Worm (Caenorhabditis elegans): ENCODE results near the gene T26C12.3.

Gene T26C12.3

DNA sequence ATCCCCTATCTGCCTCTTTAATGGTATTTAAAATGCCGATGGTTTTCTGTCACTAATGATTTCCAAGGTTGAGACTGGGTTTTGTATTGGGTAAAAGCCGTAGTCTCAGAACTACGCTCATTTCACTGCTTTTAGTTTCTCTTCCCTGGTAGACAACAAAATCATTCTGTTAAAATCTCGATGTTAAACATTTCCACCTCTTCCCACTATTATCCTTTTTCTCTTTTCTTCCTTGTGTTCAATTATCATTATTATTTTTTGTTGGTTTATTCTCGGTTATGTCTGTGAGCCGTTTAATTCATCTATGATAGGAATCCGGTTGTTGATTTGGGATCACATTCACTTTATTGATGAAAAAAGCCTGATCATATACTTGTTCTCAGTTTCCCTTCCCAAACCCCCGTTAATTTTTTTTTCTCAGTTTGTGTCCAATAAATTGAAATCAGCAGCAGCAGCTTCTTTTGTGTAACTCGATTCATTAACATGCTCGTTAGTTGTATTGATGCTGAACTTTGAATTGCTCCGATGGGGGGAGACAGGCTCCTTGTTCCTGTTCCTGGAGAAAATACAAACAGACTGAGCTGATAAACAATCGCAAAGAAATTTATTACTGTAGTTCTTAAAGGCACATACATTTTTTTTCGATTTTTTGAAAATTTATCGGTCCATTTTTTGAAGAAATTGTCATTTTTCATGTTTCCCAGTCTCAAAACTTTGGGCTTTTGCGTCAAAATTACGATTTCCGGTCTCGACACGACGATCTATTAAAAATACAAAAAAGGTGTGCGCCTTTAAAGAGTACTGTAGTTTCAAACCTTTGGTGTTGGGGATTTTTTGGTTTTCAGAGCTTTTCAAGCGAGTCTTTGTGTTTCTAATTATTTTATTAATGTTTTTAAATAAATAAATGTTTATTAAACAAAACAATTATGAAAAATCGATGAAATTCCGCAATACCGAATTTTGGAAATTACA lies 23.7 kb upstream of the T26C12.3 start:
- TF ChIP-seq ceh-16 (tag; optimal IDR thresholded peaks at IDR 0.05) (no peak), lin-39 (tag; optimal IDR thresholded peaks at IDR 0.05) (no peak), ZK546.5 (tag; optimal IDR thresholded peaks at IDR 0.05) (no peak), sea-2 (GFP tag; optimal IDR thresholded peaks at IDR 0.05) (no peak), R02D3.7 (tag; optimal IDR thresholded peaks at IDR 0.05) (no peak), jun-1 (tag; optimal IDR thresholded peaks at IDR 0.05) (no peak), nhr-25 (tag; optimal IDR thresholded peaks at IDR 0.05) (no peak), nhr-237 (tag; optimal IDR thresholded peaks at IDR 0.05) (no peak), pqm-1 (tag; optimal IDR thresholded peaks at IDR 0.05) (no peak), ztf-11 (tag; optimal IDR thresholded peaks at IDR 0.05) (no peak), ztf-4 (tag; optimal IDR thresholded peaks at IDR 0.05) (no peak), fos-1 (tag; optimal IDR thresholded peaks at IDR 0.05) (no peak), pha-4 (tag; optimal IDR thresholded peaks at IDR 0.05) (no peak)

DNA sequence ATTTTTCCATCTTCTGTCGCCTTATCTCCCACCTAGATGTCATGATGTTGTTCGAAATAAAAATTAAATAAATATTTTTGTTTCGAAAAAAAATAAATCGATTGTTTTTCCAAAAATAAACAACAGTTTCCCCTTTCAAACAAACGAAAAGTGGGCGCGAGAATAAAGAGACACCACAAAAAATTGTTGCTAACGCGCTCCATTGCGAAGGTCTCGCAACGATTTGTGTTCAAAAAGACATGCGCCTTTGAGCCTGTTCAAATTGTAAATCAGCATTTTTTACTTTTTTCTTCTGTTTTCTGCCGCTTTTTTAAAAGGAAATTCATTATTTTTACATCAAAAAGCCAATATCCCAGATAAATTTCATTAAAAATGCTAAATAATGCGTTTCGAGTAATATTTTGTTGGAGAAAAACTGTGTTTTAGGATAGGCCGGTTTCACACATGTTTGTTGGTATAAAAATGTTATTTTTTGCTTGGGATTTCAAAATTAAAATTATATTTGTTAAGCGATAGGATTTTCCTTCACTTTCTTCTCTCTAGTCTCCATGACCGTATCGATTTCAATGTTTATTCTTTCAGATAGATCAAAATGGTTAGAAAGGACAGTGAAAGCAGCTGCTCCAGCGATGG lies 21.5 kb upstream of the T26C12.3 start, which contains the start of gene W08E12.7:
Gene W08E12.7, plus strand, starts transcription at position 583 of the 633 bp plus-strand sequence.
- peak; percentile 88 for TF ChIP-seq ama-1 (optimal IDR thresholded peaks at IDR 0.05)
- no peak for TF ChIP-seq eor-1 (tag; optimal IDR thresholded peaks at IDR 0.05)
- TF ChIP-seq fkh-2 (tag; optimal IDR thresholded peaks at IDR 0.05), result no peak
- TF ChIP-seq nhr-12 (tag; optimal IDR thresholded peaks at IDR 0.05), result no peak
- peak; percentile 50 for TF ChIP-seq hmg-11 (tag; optimal IDR thresholded peaks at IDR 0.05)
- TF ChIP-seq elt-1 (tag; optimal IDR thresholded peaks at IDR 0.05), result no peak
- peak; percentile 81 for TF ChIP-seq R02D3.7 (tag; optimal IDR thresholded peaks at IDR 0.05)
- peak; percentile 83 for TF ChIP-seq nhr-43 (tag; optimal IDR thresholded peaks at IDR 0.05; ENCODE audit: poor library complexity, severe bottlenecking)
- no peak for TF ChIP-seq ztf-11 (tag; optimal IDR thresholded peaks at IDR 0.05)
- TF ChIP-seq nhr-67 (tag; optimal IDR thresholded peaks at IDR 0.05), result peak; percentile 31
- peak; percentile 26 for TF ChIP-seq ZK546.5 (tag; optimal IDR thresholded peaks at IDR 0.05)
- peak; percentile 93 for TF ChIP-seq nfya-1 (tag; optimal IDR thresholded peaks at IDR 0.05; ENCODE audit: insufficient read depth)
- TF ChIP-seq nhr-77 (tag; optimal IDR thresholded peaks at IDR 0.05), result peak; percentile 63
- peak; percentile 93 for TF ChIP-seq snpc-4 (tag; optimal IDR thresholded peaks at IDR 0.05)
- TF ChIP-seq egl-27 (tag; optimal IDR thresholded peaks at IDR 0.05), result peak; percentile 5
- TF ChIP-seq nhr-237 (tag; optimal IDR thresholded peaks at IDR 0.05), result no peak
- TF ChIP-seq fkh-10 (GFP tag; optimal IDR thresholded peaks at IDR 0.05), result peak; percentile 87
- peak; percentile 27 for TF ChIP-seq nhr-28 (tag; optimal IDR thresholded peaks at IDR 0.05)
- peak; percentile 38 for TF ChIP-seq tbx-2 (tag; optimal IDR thresholded peaks at IDR 0.05)
- peak; percentile 89 for TF ChIP-seq jun-1 (tag; optimal IDR thresholded peaks at IDR 0.05)
- peak; percentile 76 for TF ChIP-seq lsy-12 (tag; optimal IDR thresholded peaks at IDR 0.05)
- TF ChIP-seq mml-1 (tag; optimal IDR thresholded peaks at IDR 0.05), result no peak
- peak; percentile 71 for TF ChIP-seq elt-2 (tag; optimal IDR thresholded peaks at IDR 0.05)
- TF ChIP-seq ceh-9 (tag; optimal IDR thresholded peaks at IDR 0.05), result no peak
- TF ChIP-seq zag-1 (tag; optimal IDR thresholded peaks at IDR 0.05), result no peak
- peak; percentile 83 for TF ChIP-seq ceh-28 (tag; optimal IDR thresholded peaks at IDR 0.05)
- peak; percentile 80 for TF ChIP-seq pqm-1 (tag; optimal IDR thresholded peaks at IDR 0.05)
- peak; percentile 99 for TF ChIP-seq lin-15B (tag; optimal IDR thresholded peaks at IDR 0.05)
- TF ChIP-seq sea-2 (GFP tag; optimal IDR thresholded peaks at IDR 0.05), result no peak
- TF ChIP-seq aly-2 (tag; optimal IDR thresholded peaks at IDR 0.05), result no peak
- peak; percentile 32 for TF ChIP-seq fos-1 (tag; optimal IDR thresholded peaks at IDR 0.05)
- TF ChIP-seq nhr-76 (tag; optimal IDR thresholded peaks at IDR 0.05), result peak; percentile 51
- peak; percentile 97 for TF ChIP-seq nhr-23 (tag; optimal IDR thresholded peaks at IDR 0.05)
- no peak for TF ChIP-seq daf-12 (tag; optimal IDR thresholded peaks at IDR 0.05)
- TF ChIP-seq pha-4 (tag; optimal IDR thresholded peaks at IDR 0.05), result peak; percentile 100
- peak; percentile 24 for TF ChIP-seq mdl-1 (tag; optimal IDR thresholded peaks at IDR 0.05)
- TF ChIP-seq skn-1 (tag; optimal IDR thresholded peaks at IDR 0.05), result peak; percentile 81
- no peak for TF ChIP-seq ceh-16 (tag; optimal IDR thresholded peaks at IDR 0.05)
- peak; percentile 95 for TF ChIP-seq nhr-25 (tag; optimal IDR thresholded peaks at IDR 0.05)
- peak; percentile 51 for TF ChIP-seq ztf-4 (tag; optimal IDR thresholded peaks at IDR 0.05)
- peak in 1 of 3 experiments; percentile 31 for TF ChIP-seq elt-3 (tag; optimal IDR thresholded peaks at IDR 0.05)
- peak; percentile 74 for TF ChIP-seq egl-5 (tag; optimal IDR thresholded peaks at IDR 0.05)
- TF ChIP-seq ceh-82 (tag; optimal IDR thresholded peaks at IDR 0.05), result peak; percentile 66
- TF ChIP-seq unc-39 (tag; optimal IDR thresholded peaks at IDR 0.05), result no peak
- TF ChIP-seq lin-39 (tag; optimal IDR thresholded peaks at IDR 0.05), result peak; percentile 80
- TF ChIP-seq nhr-11 (tag; optimal IDR thresholded peaks at IDR 0.05), result peak; percentile 82
- TF ChIP-seq unc-62 (GFP tag; optimal IDR thresholded peaks at IDR 0.05), result peak; percentile 52

Data from whole organism, L3 larva.